Worm (Caenorhabditis elegans) whole organism, late embryonic: ENCODE results near the gene C17H12.10.
"Not testable (repeated sequence)": the region's sequence is repeated elsewhere in the genome, so short reads cannot be mapped to it uniquely, and the experiment has no call there.

Source experiments
- T23F11.4 ChIP-seq: fragments of 200-800 bp; sonication (Bioruptor generic); optimal IDR thresholded peaks from 2 replicates; lab custom pipeline; 2018; ENCODE audit warnings: mild to moderate bottlenecking, missing genetic modification characterization, missing compliant biosample characterization
- Y22D7AL.16 ChIP-seq: sonication (generic microtip); optimal IDR thresholded peaks from 2 replicates; lab custom pipeline; 2016; ENCODE audit warnings: missing genetic modification characterization, missing compliant biosample characterization
- ceh-2 ChIP-seq: sonication (generic microtip); optimal IDR thresholded peaks from 2 replicates; lab custom pipeline; 2016; ENCODE audit warnings: missing genotype, missing genetic modification characterization, missing compliant biosample characterization
- ceh-24 ChIP-seq: sonication (generic microtip); optimal IDR thresholded peaks from 2 replicates; lab custom pipeline; 2016; ENCODE audit warnings: mild to moderate bottlenecking, missing genetic modification characterization, missing compliant biosample characterization
- ceh-34 ChIP-seq: sonication (generic microtip); optimal IDR thresholded peaks from 2 replicates; lab custom pipeline; 2016; ENCODE audit warnings: mild to moderate bottlenecking, missing genetic modification characterization, missing compliant biosample characterization
- ceh-6 ChIP-seq: fragments of 200-800 bp; sonication (Bioruptor generic); optimal IDR thresholded peaks from 2 replicates; lab custom pipeline; 2018; ENCODE audit warnings: mild to moderate bottlenecking, missing genetic modification characterization, missing compliant biosample characterization
- ceh-9 ChIP-seq: sonication (generic microtip); optimal IDR thresholded peaks from 2 replicates; lab custom pipeline; 2016; ENCODE audit warnings: mild to moderate bottlenecking, missing genetic modification characterization, inconsistent platforms, missing compliant biosample characterization
- dmd-4 ChIP-seq: sonication (generic microtip); optimal IDR thresholded peaks from 2 replicates; lab custom pipeline; 2016; ENCODE audit warnings: borderline replicate concordance, missing genetic modification characterization, missing compliant biosample characterization
- dve-1 ChIP-seq: sonication (generic microtip); optimal IDR thresholded peaks from 2 replicates; lab custom pipeline; 2017; ENCODE audit warnings: antibody characterized with exemption, mild to moderate bottlenecking, missing genetic modification characterization, missing compliant biosample characterization
- elt-4 ChIP-seq: sonication (generic microtip); optimal IDR thresholded peaks from 2 replicates; lab custom pipeline; 2016; ENCODE audit warnings: missing genetic modification characterization, missing compliant biosample characterization
- eyg-1 ChIP-seq: sonication (generic microtip); optimal IDR thresholded peaks from 2 replicates; lab custom pipeline; 2016; ENCODE audit warnings: missing genotype, missing genetic modification characterization, missing compliant biosample characterization
- fkh-6 ChIP-seq: sonication (generic microtip); optimal IDR thresholded peaks from 2 replicates; lab custom pipeline; 2016; ENCODE audit warnings: missing genetic modification characterization, missing compliant biosample characterization
- hlh-30 ChIP-seq: sonication (generic microtip); optimal IDR thresholded peaks from 2 replicates; lab custom pipeline; 2017; ENCODE audit warnings: antibody characterized with exemption, missing genetic modification characterization, missing compliant biosample characterization; ENCODE audit not compliant: insufficient read depth
- hlh-6 ChIP-seq: sonication (generic microtip); optimal IDR thresholded peaks from 2 replicates; lab custom pipeline; 2016; ENCODE audit warnings: missing genotype, missing genetic modification characterization, missing compliant biosample characterization
- hlh-8 ChIP-seq: sonication (generic microtip); optimal IDR thresholded peaks from 2 replicates; lab custom pipeline; 2016; ENCODE audit warnings: missing genotype, missing genetic modification characterization, missing compliant biosample characterization
- lim-6 ChIP-seq: sonication (generic microtip); optimal IDR thresholded peaks from 2 replicates; lab custom pipeline; 2016; ENCODE audit warnings: missing genetic modification characterization, missing compliant biosample characterization
- lin-11 ChIP-seq: fragments of 200-800 bp; sonication (Bioruptor generic); optimal IDR thresholded peaks from 2 replicates; lab custom pipeline; 2018; ENCODE audit warnings: mild to moderate bottlenecking, missing genetic modification characterization, missing compliant biosample characterization
- madf-2 ChIP-seq: sonication (generic microtip); optimal IDR thresholded peaks from 2 replicates; lab custom pipeline; 2017; ENCODE audit warnings: missing genetic modification characterization, missing compliant biosample characterization
- mec-3 ChIP-seq: sonication (generic microtip); optimal IDR thresholded peaks from 2 replicates; lab custom pipeline; 2016; ENCODE audit warnings: borderline replicate concordance, missing genetic modification characterization, missing compliant biosample characterization
- nfya-1 ChIP-seq: sonication (generic microtip); optimal IDR thresholded peaks from 2 replicates; lab custom pipeline; 2017; ENCODE audit warnings: missing genetic modification characterization, mild to moderate bottlenecking, missing compliant biosample characterization, antibody characterized with exemption, moderate library complexity
- odd-2 ChIP-seq: sonication (generic microtip); optimal IDR thresholded peaks from 2 replicates; lab custom pipeline; 2017; ENCODE audit warnings: antibody characterized with exemption, mild to moderate bottlenecking, missing genetic modification characterization, missing compliant biosample characterization
- pat-9 ChIP-seq: fragments of 200-800 bp; sonication (Bioruptor generic); optimal IDR thresholded peaks from 2 replicates; lab custom pipeline; 2018; ENCODE audit warnings: mild to moderate bottlenecking, missing genetic modification characterization, moderate library complexity, missing compliant biosample characterization
- pqm-1 ChIP-seq: sonication (generic microtip); optimal IDR thresholded peaks from 2 replicates; lab custom pipeline; 2016; ENCODE audit warnings: missing genetic modification characterization, missing compliant biosample characterization
- pros-1 ChIP-seq: fragments of 150-350 bp; optimal IDR thresholded peaks from 2 replicates; lab custom pipeline; 2014; ENCODE audit warnings: missing biosample characterization, missing genetic modification reagents, missing genetic modification characterization
- ref-2 ChIP-seq: sonication (generic microtip); optimal IDR thresholded peaks from 2 replicates; lab custom pipeline; 2016; ENCODE audit warnings: missing genetic modification characterization, missing compliant biosample characterization
- sdc-2 ChIP-seq: sonication (generic microtip); optimal IDR thresholded peaks from 2 replicates; lab custom pipeline; 2016; ENCODE audit warnings: missing genotype, missing genetic modification characterization, missing compliant biosample characterization
- tbx-7 ChIP-seq: sonication (generic microtip); optimal IDR thresholded peaks from 2 replicates; lab custom pipeline; 2016; ENCODE audit warnings: missing genotype, missing genetic modification characterization, missing compliant biosample characterization
- ttx-3 ChIP-seq: sonication (generic microtip); optimal IDR thresholded peaks from 2 replicates; lab custom pipeline; 2016; ENCODE audit warnings: missing genetic modification reagents, missing genetic modification characterization, missing compliant biosample characterization
- unc-3 ChIP-seq, 2 experiments: fragments of 200-800 bp in 1 of 2; sonication (Bioruptor generic) in 1 of 2; sonication (generic microtip) in 1 of 2; conservative IDR thresholded peaks in 1 of 2; optimal IDR thresholded peaks in 1 of 2; 2 replicates each; pipeline versions ENCODE4 v1.3.6 to Lab custom; 2016 to 2022; ENCODE audit warnings: missing compliant biosample characterization in 2 of 2, missing genetic modification characterization in 2 of 2, missing genetic modification reagents in 1 of 2
- unc-42 ChIP-seq: sonication (generic microtip); optimal IDR thresholded peaks from 2 replicates; lab custom pipeline; 2016; ENCODE audit warnings: missing genotype, missing genetic modification characterization, missing compliant biosample characterization
- unc-86 ChIP-seq: sonication (generic microtip); optimal IDR thresholded peaks from 2 replicates; lab custom pipeline; 2016; ENCODE audit warnings: missing genetic modification characterization, missing compliant biosample characterization
- zip-5 ChIP-seq: sonication (generic microtip); optimal IDR thresholded peaks from 2 replicates; lab custom pipeline; 2016; ENCODE audit warnings: missing genetic modification characterization, missing compliant biosample characterization
- ztf-16 ChIP-seq: sonication (generic microtip); optimal IDR thresholded peaks from 2 replicates; lab custom pipeline; 2017; ENCODE audit warnings: missing genetic modification characterization, missing compliant biosample characterization

C17H12.10 gene

DNA sequence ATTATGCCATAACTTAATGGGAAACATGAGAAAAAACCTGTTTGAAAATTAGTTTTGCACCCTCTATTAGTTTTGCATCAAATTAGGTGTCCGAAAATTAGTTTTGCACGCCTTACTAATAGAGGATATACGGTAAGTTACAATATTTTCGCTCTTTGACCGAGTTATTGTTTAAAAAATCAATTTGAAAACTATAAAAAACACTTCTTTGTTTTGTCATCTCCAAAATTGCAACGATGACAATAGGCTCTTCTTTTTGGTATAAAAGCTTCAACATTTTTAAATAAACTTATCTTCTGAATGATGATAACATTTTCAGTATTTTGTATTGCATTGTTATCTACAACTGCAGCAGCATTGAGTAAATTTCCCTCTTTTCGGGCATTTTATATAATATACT is 20.9 kb downstream of the C17H12.10 start, which contains the start of gene H20E11.2:
Gene H20E11.2, plus strand, starts transcription at position 301 of the 400 bp plus-strand sequence.
- not testable (repeated sequence) for TF ChIP-seq Y22D7AL.16, ceh-24, ztf-16 (tag; lab: Kevin White, UChicago)

DNA sequence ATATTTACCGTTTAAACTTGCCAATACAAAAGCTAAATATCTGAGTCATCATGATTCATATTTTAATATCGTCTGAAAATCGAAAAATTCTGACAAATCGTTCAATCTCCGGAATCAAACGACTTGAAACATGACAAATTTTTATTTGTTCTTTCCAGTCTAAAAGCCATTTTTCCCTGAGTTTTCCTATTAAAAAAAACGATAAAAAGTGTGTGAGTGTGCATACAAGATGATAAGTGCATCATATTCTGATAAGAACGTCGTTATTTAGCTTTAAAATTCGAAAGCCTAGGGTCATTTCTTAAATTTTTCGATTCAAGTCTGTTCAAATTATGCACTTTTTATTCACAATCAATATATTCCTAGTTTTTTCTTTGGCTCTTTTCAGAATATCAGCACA is 23.3 kb downstream of the C17H12.10 start, which contains the start of gene H20E11.1:
Gene H20E11.1, plus strand, starts transcription at position 244 of the 400 bp plus-strand sequence.
- TF ChIP-seq unc-3 (GFP tag; conservative IDR thresholded peaks at IDR 0.05; lab: Robert Waterston, UW) = no peak
- no peak for TF ChIP-seq unc-3 (tag; optimal IDR thresholded peaks at IDR 0.05; lab: Kevin White, UChicago)
- TF ChIP-seq elt-4 (tag; lab: Kevin White, UChicago) = no peak

DNA sequence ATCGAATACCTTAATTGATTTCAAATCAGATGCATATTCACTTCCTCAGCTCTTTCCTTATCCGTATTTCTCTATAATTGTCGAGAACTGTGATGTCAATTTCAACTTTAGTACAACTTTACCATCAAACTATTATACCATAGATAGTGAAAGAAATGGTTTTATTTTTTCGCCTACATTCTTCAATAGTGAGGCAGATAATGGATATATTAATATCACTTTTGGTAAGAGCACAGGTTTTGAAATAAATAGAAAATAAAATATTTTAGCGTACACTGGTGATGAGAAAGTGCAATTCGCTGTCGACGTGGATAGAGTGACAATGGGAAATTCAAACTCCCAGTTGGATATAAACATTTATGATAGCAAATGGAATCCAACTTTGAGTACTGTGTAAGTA is 25.6 kb downstream of the C17H12.10 start:
- TF ChIP-seq tbx-7 = no peak
- no peak for TF ChIP-seq ceh-34
- no peak for TF ChIP-seq ceh-9
- no peak for TF ChIP-seq sdc-2
- no peak for TF ChIP-seq pat-9 (tag; lab: Kevin White, UChicago)
- no peak for TF ChIP-seq dmd-4 (tag; lab: Kevin White, UChicago)
- TF ChIP-seq Y22D7AL.16 (tag; lab: Kevin White, UChicago) = no peak
- no peak for TF ChIP-seq unc-86
- TF ChIP-seq hlh-30 (tag; lab: Kevin White, UChicago) = no peak
- TF ChIP-seq ref-2 = no peak
- TF ChIP-seq fkh-6 (tag; lab: Kevin White, UChicago) = no peak

DNA sequence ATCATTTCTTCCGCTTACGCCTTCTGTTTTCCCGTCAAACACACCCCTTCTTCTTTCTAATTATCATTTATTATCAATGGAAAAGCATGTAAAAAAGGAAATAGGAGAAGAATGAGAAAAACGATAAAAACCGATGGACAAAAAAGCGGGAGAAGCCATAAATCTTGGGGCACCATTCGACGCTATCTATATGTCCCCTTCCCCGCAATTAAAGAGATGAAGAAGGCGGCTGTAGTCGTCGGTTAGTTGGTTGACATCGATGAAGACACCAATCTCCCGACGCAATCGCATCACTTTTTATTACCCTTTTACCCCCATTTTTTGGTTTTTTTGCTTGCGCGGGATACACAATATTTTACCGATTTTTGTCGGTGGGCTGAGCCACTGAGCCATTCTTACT is 27.0 kb downstream of the C17H12.10 start:
- no peak for TF ChIP-seq madf-2 (tag; lab: Kevin White, UChicago)
- no peak for TF ChIP-seq hlh-30 (tag; lab: Kevin White, UChicago)
- no peak for TF ChIP-seq lin-11 (tag; lab: Kevin White, UChicago)
- TF ChIP-seq zip-5 = no peak
- no peak for TF ChIP-seq pqm-1 (tag; lab: Kevin White, UChicago)
- no peak for TF ChIP-seq sdc-2
- TF ChIP-seq ttx-3 (tag; lab: Kevin White, UChicago) = no peak
- TF ChIP-seq lim-6 (tag; lab: Kevin White, UChicago) = no peak
- TF ChIP-seq ceh-6 (GFP tag; lab: Kevin White, UChicago) = no peak
- TF ChIP-seq unc-3 (GFP tag; conservative IDR thresholded peaks at IDR 0.05; lab: Robert Waterston, UW) = no peak
- TF ChIP-seq unc-3 (tag; optimal IDR thresholded peaks at IDR 0.05; lab: Kevin White, UChicago) = no peak
- no peak for TF ChIP-seq hlh-8 (tag; lab: Kevin White, UChicago)
- no peak for TF ChIP-seq nfya-1
- no peak for TF ChIP-seq elt-4 (tag; lab: Kevin White, UChicago)
- no peak for TF ChIP-seq ceh-2 (tag; lab: Kevin White, UChicago)
- TF ChIP-seq ceh-34 = no peak
- no peak for TF ChIP-seq pros-1 (tag; lab: Kevin White, UChicago)
- no peak for TF ChIP-seq dmd-4 (tag; lab: Kevin White, UChicago)
- TF ChIP-seq hlh-6 (tag; lab: Kevin White, UChicago) = no peak
- TF ChIP-seq mec-3 (tag; lab: Kevin White, UChicago) = no peak
- no peak for TF ChIP-seq odd-2

DNA sequence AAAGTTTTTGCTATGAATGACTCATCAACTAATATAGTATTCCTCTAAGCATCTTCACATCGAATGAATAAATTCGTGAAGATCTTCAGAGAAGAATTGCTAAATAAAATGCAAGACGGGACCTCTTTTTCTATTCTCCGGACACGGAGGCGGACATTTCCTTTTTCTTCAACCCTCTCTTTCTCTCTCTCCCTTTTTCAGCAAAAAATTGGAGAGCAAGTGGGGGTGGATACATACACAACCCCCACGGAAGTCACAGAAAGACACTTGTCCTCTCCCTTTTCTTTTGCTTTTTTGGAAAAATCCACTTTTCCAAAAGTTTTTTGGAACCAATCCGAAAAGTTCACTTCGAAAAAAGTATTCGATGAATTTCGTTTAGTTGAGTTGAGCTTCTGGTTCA is 28.1 kb downstream of the C17H12.10 start:
- TF ChIP-seq sdc-2 (no peak), dve-1 (tag; lab: Kevin White, UChicago) (no peak), hlh-30 (tag; lab: Kevin White, UChicago) (no peak), eyg-1 (tag; lab: Kevin White, UChicago) (no peak), T23F11.4 (GFP tag; lab: Kevin White, UChicago) (no peak), pat-9 (tag; lab: Kevin White, UChicago) (no peak), unc-42 (tag; lab: Kevin White, UChicago) (peak; percentile 23)
